Worm (Caenorhabditis elegans) whole organism, L4 larva: Measurements from ENCODE around the gene sly-1.

Experiments used
- ceh-20 ChIP-seq: fragments of 200-800 bp; sonication (Bioruptor generic); IDR thresholded peaks from 2 replicates; pipeline ENCODE4 v1.3.6; 2022; ENCODE audit warnings: missing genetic modification reagents, missing genetic modification characterization, missing compliant biosample characterization
- duxl-1 ChIP-seq: sonication (generic microtip); optimal IDR thresholded peaks from 2 replicates; lab custom pipeline; 2016; ENCODE audit warnings: mild to moderate bottlenecking, missing genetic modification characterization, moderate library complexity, missing compliant biosample characterization; ENCODE audit not compliant: poor library complexity
- jun-1 ChIP-seq: fragments of 150-350 bp; optimal IDR thresholded peaks from 2 replicates; lab custom pipeline; 2014; ENCODE audit warnings: missing biosample characterization, missing genetic modification reagents, missing genetic modification characterization
- lin-39 ChIP-seq: fragments of 150-350 bp; optimal IDR thresholded peaks from 2 replicates; lab custom pipeline; 2014; ENCODE audit warnings: missing biosample characterization, missing genetic modification reagents, missing genetic modification characterization
- mxl-2 ChIP-seq: fragments of 200-800 bp; sonication (Bioruptor generic); conservative IDR thresholded peaks from 2 replicates; pipeline ENCODE4 v1.3.6; 2022; ENCODE audit warnings: missing genetic modification reagents, missing genetic modification characterization, missing compliant biosample characterization
- nhr-76 ChIP-seq: fragments of 150-350 bp; optimal IDR thresholded peaks from 2 replicates; lab custom pipeline; 2014; ENCODE audit warnings: missing biosample characterization, missing genetic modification characterization
- pha-4 ChIP-seq, 2 experiments: fragments of 150-350 bp in 1 of 2; fragments of 200-800 bp in 1 of 2; sonication (Bioruptor generic) in 1 of 2; IDR thresholded peaks in 1 of 2; optimal IDR thresholded peaks in 1 of 2; 2 replicates each; pipeline versions ENCODE4 v1.3.6 to Lab custom; 2014 to 2022; ENCODE audit warnings: missing genetic modification characterization in 2 of 2, missing genetic modification reagents in 2 of 2, missing biosample characterization in 1 of 2, missing compliant biosample characterization in 1 of 2
- unc-39 ChIP-seq: sonication (generic microtip); optimal IDR thresholded peaks from 2 replicates; lab custom pipeline; 2017; ENCODE audit warnings: missing biosample characterization, missing genetic modification characterization
- unc-62 ChIP-seq, 3 experiments: fragments of 150-350 bp in 1 of 3; sonication (generic microtip); optimal IDR thresholded peaks in 2 of 3; peaks in 1 of 3; 1 replicate in 1 of 3; 2 replicates in 2 of 3; lab custom pipeline; 2014 to 2017; ENCODE audit warnings: missing biosample characterization in 3 of 3, missing genetic modification characterization in 3 of 3, missing genetic modification reagents in 3 of 3, missing genotype in 1 of 3

ce11 chrIII:10481988-10482387 is 24.9 kb upstream of the sly-1 start, which contains the start of gene D2045.8:
- TF ChIP-seq unc-62 (GFP tag; optimal IDR thresholded peaks at IDR 0.05 in 1 of 2; lab: Kevin White, UChicago), result no peak
- TF ChIP-seq unc-62 (tag; optimal IDR thresholded peaks at IDR 0.05; lab: Kevin White, UChicago), result no peak
- no peak for TF ChIP-seq ceh-20 (GFP tag; lab: Robert Waterston, UW)
- no peak for TF ChIP-seq mxl-2
- no peak for TF ChIP-seq unc-39 (tag; lab: Kevin White, UChicago)
- no peak for TF ChIP-seq pha-4 (GFP tag; IDR thresholded peaks at IDR 0.05; lab: Robert Waterston, UW)
- no peak for TF ChIP-seq pha-4 (tag; optimal IDR thresholded peaks at IDR 0.05; lab: Kevin White, UChicago)
- no peak for TF ChIP-seq jun-1 (tag; lab: Kevin White, UChicago)
- TF ChIP-seq nhr-76 (tag; lab: Kevin White, UChicago), result no peak
- TF ChIP-seq lin-39, result no peak
- no peak for TF ChIP-seq duxl-1
